Worm (Caenorhabditis elegans) whole organism, L4/young adult: ENCODE measurements around the gene acr-10.

Experiments used
- W03F9.2 ChIP-seq: fragments of 150-350 bp; optimal IDR thresholded peaks from 2 replicates; lab custom pipeline; 2014; ENCODE audit warnings: missing biosample characterization, missing genetic modification characterization
- him-1 ChIP-seq: sonication (generic microtip); optimal IDR thresholded peaks from 2 replicates; lab custom pipeline; 2016; ENCODE audit warnings: missing genotype, missing genetic modification reagents, missing genetic modification characterization, missing compliant biosample characterization

- no peak for TF ChIP-seq him-1 (tag; lab: Kevin White, UChicago)
- TF ChIP-seq W03F9.2 (tag; lab: Kevin White, UChicago) = no peak
These were observed 48.5 kb upstream of the acr-10 start, which contains the start of gene C16B8.4 for ce11 chrX:3973534-3973933.
